Worm (Caenorhabditis elegans) whole organism, L3 larva: ENCODE results near the gene Y116F11B.14.

Source experiments
- ama-1 ChIP-seq: fragments of 150-350 bp; optimal IDR thresholded peaks from 2 replicates; lab custom pipeline; 2018
- ceh-82 ChIP-seq: fragments of 150-350 bp; optimal IDR thresholded peaks from 2 replicates; lab custom pipeline; 2014; ENCODE audit warnings: missing biosample characterization, missing genetic modification characterization
- fkh-10 ChIP-seq: sonication (generic microtip); optimal IDR thresholded peaks from 2 replicates; lab custom pipeline; 2017; ENCODE audit warnings: missing biosample characterization, missing genetic modification reagents, missing genetic modification characterization
- fos-1 ChIP-seq: fragments of 150-350 bp; optimal IDR thresholded peaks from 2 replicates; lab custom pipeline; 2014; ENCODE audit warnings: missing biosample characterization, missing genetic modification characterization
- lin-39 ChIP-seq: fragments of 150-350 bp; optimal IDR thresholded peaks from 2 replicates; lab custom pipeline; 2018; ENCODE audit warnings: missing biosample characterization, missing genetic modification reagents, missing genetic modification characterization
- mdl-1 ChIP-seq: fragments of 150-350 bp; optimal IDR thresholded peaks from 2 replicates; lab custom pipeline; 2014; ENCODE audit warnings: missing biosample characterization, missing genetic modification characterization
- nhr-12 ChIP-seq: fragments of 150-350 bp; optimal IDR thresholded peaks from 2 replicates; lab custom pipeline; 2014; ENCODE audit warnings: missing biosample characterization, missing genetic modification characterization
- nhr-77 ChIP-seq: fragments of 150-350 bp; optimal IDR thresholded peaks from 2 replicates; lab custom pipeline; 2014; ENCODE audit warnings: missing biosample characterization, missing genetic modification characterization
- skn-1 ChIP-seq: fragments of 150-350 bp; optimal IDR thresholded peaks from 2 replicates; lab custom pipeline; 2014; ENCODE audit warnings: missing biosample characterization, missing genetic modification characterization
- snpc-4 ChIP-seq: fragments of 150-350 bp; optimal IDR thresholded peaks from 2 replicates; lab custom pipeline; 2014; ENCODE audit warnings: missing biosample characterization, missing genetic modification characterization
- tbx-2 ChIP-seq: sonication (generic microtip); optimal IDR thresholded peaks from 2 replicates; lab custom pipeline; 2016; ENCODE audit warnings: mild to moderate bottlenecking, missing genetic modification characterization, missing compliant biosample characterization
- unc-62 ChIP-seq: fragments of 150-350 bp; sonication (generic microtip); optimal IDR thresholded peaks from 4 replicates; lab custom pipeline; 2014; ENCODE audit warnings: missing biosample characterization, missing genetic modification reagents, missing genetic modification characterization
- zag-1 ChIP-seq: fragments of 150-350 bp; optimal IDR thresholded peaks from 2 replicates; lab custom pipeline; 2014; ENCODE audit warnings: missing biosample characterization, missing genetic modification characterization

DNA sequence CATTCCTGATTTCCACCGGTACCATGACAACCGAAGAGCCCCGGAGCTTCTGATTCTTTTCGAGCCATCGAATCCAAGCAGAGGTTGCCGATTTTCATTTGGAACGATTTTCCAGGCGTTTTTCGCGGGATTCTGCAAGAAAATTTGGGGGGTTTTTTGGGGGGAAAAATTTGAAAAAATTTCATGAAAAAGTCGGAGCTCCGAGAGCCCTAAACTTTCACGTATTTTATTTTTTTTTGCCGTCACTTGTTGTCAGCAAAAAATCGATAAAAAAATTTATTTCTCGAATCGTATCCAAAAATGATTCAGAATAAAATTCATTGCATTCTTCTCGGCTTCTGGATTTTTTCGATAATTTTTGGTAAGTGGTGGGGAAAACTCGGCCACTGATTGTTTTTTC is 16.4 kb upstream of the Y116F11B.14 start, which contains the start of gene Y116F11B.13:
- TF ChIP-seq fkh-10 (GFP tag; lab: Kevin White, UChicago) = no peak
- no peak for TF ChIP-seq mdl-1 (tag; lab: Kevin White, UChicago)
- no peak for TF ChIP-seq ama-1
- no peak for TF ChIP-seq nhr-77 (tag; lab: Kevin White, UChicago)
- TF ChIP-seq ceh-82 (tag; lab: Kevin White, UChicago) = no peak
- no peak for TF ChIP-seq nhr-12 (tag; lab: Kevin White, UChicago)
- TF ChIP-seq lin-39 = no peak
- TF ChIP-seq zag-1 (tag; lab: Kevin White, UChicago) = no peak
- no peak for TF ChIP-seq snpc-4 (tag; lab: Kevin White, UChicago)
- TF ChIP-seq fos-1 = no peak
- no peak for TF ChIP-seq unc-62 (GFP tag; lab: Kevin White, UChicago)
- no peak for TF ChIP-seq skn-1 (tag; lab: Kevin White, UChicago)
- no peak for TF ChIP-seq tbx-2 (tag; lab: Kevin White, UChicago)
